Worm (Caenorhabditis elegans): ENCODE data around the gene ins-7.

The ins-7 gene

ce11 chrIV:9672434-9672833 is 10.2 kb downstream of the ins-7 start (continued):
- TF ChIP-seq snpc-4 (tag; optimal IDR thresholded peaks at IDR 0.05) (no peak), nhr-90 (tag; optimal IDR thresholded peaks at IDR 0.05; ENCODE audit: poor library complexity) (peak; percentile 77), nhr-11 (tag; optimal IDR thresholded peaks at IDR 0.05) (no peak), sptf-1 (tag; optimal IDR thresholded peaks at IDR 0.05) (no peak), snu-23 (GFP tag; optimal IDR thresholded peaks at IDR 0.05) (peak; percentile 80), ces-1 (GFP tag; optimal IDR thresholded peaks at IDR 0.05) (no peak), nhr-237 (tag; optimal IDR thresholded peaks at IDR 0.05) (no peak), tlp-1 (tag; optimal IDR thresholded peaks at IDR 0.05) (no peak), nhr-19 (GFP tag; conservative IDR thresholded peaks at IDR 0.05) (peak; percentile 21; the same call in 1 of the 2 replicates), mep-1 (tag; optimal IDR thresholded peaks at IDR 0.05) (peak; percentile 43), nhr-71 (tag; optimal IDR thresholded peaks at IDR 0.05) (peak; percentile 83), efl-3 (GFP tag; optimal IDR thresholded peaks at IDR 0.05) (peak; percentile 32), ceh-82 (tag; optimal IDR thresholded peaks at IDR 0.05) (no peak), egl-27 (tag; optimal IDR thresholded peaks at IDR 0.05) (no peak), dsc-1 (tag; optimal IDR thresholded peaks at IDR 0.05) (no peak), sox-4 (tag; optimal IDR thresholded peaks at IDR 0.05) (no peak), elt-2 (tag; optimal IDR thresholded peaks at IDR 0.05) (no peak), fkh-10 (GFP tag; optimal IDR thresholded peaks at IDR 0.05) (no peak), grh-1 (GFP tag; IDR thresholded peaks at IDR 0.05) (peak; percentile 38; the same call in 1 of the 2 replicates), nhr-20 (tag; optimal IDR thresholded peaks at IDR 0.05) (peak; percentile 95), sup-37 (GFP tag; optimal IDR thresholded peaks at IDR 0.05) (no peak), jun-1 (tag; optimal IDR thresholded peaks at IDR 0.05) (no peak), pqm-1 (tag; optimal IDR thresholded peaks at IDR 0.05) (no peak), nhr-12 (tag; optimal IDR thresholded peaks at IDR 0.05) (no peak), C04F5.9 (tag; optimal IDR thresholded peaks at IDR 0.05) (no peak), nhr-47 (tag; optimal IDR thresholded peaks at IDR 0.05) (peak; percentile 52), tbx-2 (tag; optimal IDR thresholded peaks at IDR 0.05) (peak; percentile 35), Y116A8C.19 (tag; optimal IDR thresholded peaks at IDR 0.05; ENCODE audit: borderline replicate concordance) (no peak), zip-4 (GFP tag; optimal IDR thresholded peaks at IDR 0.05) (no peak), F16B12.6 (tag; optimal IDR thresholded peaks at IDR 0.05) (no peak), ceh-90 (tag; optimal IDR thresholded peaks at IDR 0.05) (no peak), C16A3.4 (tag; optimal IDR thresholded peaks at IDR 0.05) (peak; percentile 22), skn-1 (tag; optimal IDR thresholded peaks at IDR 0.05) (no peak)

- TF ChIP-seq lin-35 (GFP tag; optimal IDR thresholded peaks at IDR 0.05): peak in 1 of 2 experiments; percentile 69
- TF ChIP-seq ceh-88 (GFP tag; IDR thresholded peaks at IDR 0.05): 0 out of 2 replicates have a peak, but pooled peaks have one; percentile 10
- TF ChIP-seq tbx-2 (tag; optimal IDR thresholded peaks at IDR 0.05): peak; percentile 74
- peak; percentile 46 for TF ChIP-seq nhr-237 (tag; optimal IDR thresholded peaks at IDR 0.05)
- no peak for TF ChIP-seq vab-15 (tag; optimal IDR thresholded peaks at IDR 0.05)
- TF ChIP-seq aha-1 (tag; optimal IDR thresholded peaks at IDR 0.05): no peak
- TF ChIP-seq mep-1 (tag; optimal IDR thresholded peaks at IDR 0.05): peak; percentile 73
- TF ChIP-seq snpc-4 (tag; optimal IDR thresholded peaks at IDR 0.05): no peak
- TF ChIP-seq lin-39 (tag; optimal IDR thresholded peaks at IDR 0.05): no peak
- no peak for TF ChIP-seq sox-4 (tag; optimal IDR thresholded peaks at IDR 0.05)
- TF ChIP-seq fkh-8 (tag; optimal IDR thresholded peaks at IDR 0.05): no peak
- TF ChIP-seq fkh-10 (GFP tag; optimal IDR thresholded peaks at IDR 0.05): no peak
- TF ChIP-seq nhr-76 (tag; optimal IDR thresholded peaks at IDR 0.05): no peak
- TF ChIP-seq nhr-85 (tag): peak; percentile 98
- TF ChIP-seq hlh-17 (GFP tag; optimal IDR thresholded peaks at IDR 0.05; ENCODE audit: borderline replicate concordance): no peak
- peak; percentile 7 to 40 for TF ChIP-seq efl-1 (optimal IDR thresholded peaks at IDR 0.05)
- TF ChIP-seq efl-1 (GFP tag; optimal IDR thresholded peaks at IDR 0.05 in 1 of 2): peak; percentile 6 to 87
- TF ChIP-seq fos-1 (tag; optimal IDR thresholded peaks at IDR 0.05): peak; percentile 16
- TF ChIP-seq xbp-1 (tag; optimal IDR thresholded peaks at IDR 0.05): peak; percentile 51
- TF ChIP-seq alr-1 (tag; optimal IDR thresholded peaks at IDR 0.05; ENCODE audit: borderline replicate concordance): no peak
- peak; percentile 70 for TF ChIP-seq nhr-90 (tag; optimal IDR thresholded peaks at IDR 0.05; ENCODE audit: poor library complexity)
- TF ChIP-seq Y116A8C.19 (tag; optimal IDR thresholded peaks at IDR 0.05; ENCODE audit: borderline replicate concordance): no peak
- no peak for TF ChIP-seq nhr-11 (tag; optimal IDR thresholded peaks at IDR 0.05)
- TF ChIP-seq sptf-1 (tag; optimal IDR thresholded peaks at IDR 0.05): no peak
- TF ChIP-seq unc-62 (GFP tag; optimal IDR thresholded peaks at IDR 0.05): no peak
- peak; percentile 88 for TF ChIP-seq nhr-71 (tag; optimal IDR thresholded peaks at IDR 0.05)
- no peak for TF ChIP-seq mef-2 (tag; optimal IDR thresholded peaks at IDR 0.05)
- TF ChIP-seq zip-4 (GFP tag; optimal IDR thresholded peaks at IDR 0.05): no peak
- TF ChIP-seq ceh-63 (GFP tag; optimal IDR thresholded peaks at IDR 0.05): no peak
- TF ChIP-seq dsc-1 (tag; optimal IDR thresholded peaks at IDR 0.05): no peak
Measured at ce11 chrIV:9671001-9671652, 11.5 kb downstream of the ins-7 start.
